Worm (Caenorhabditis elegans) whole organism, mixed stage, embryonic: ENCODE results near the gene cutl-4.

Source experiments
- M03D4.4 ChIP-seq: sonication (generic microtip); optimal IDR thresholded peaks from 2 replicates; lab custom pipeline; 2017; ENCODE audit warnings: mild to moderate bottlenecking, missing genetic modification characterization, missing compliant biosample characterization
- blmp-1 ChIP-seq: fragments of 150-350 bp; optimal IDR thresholded peaks from 2 replicates; lab custom pipeline; 2014; ENCODE audit warnings: missing biosample characterization, missing genetic modification characterization
- ceh-83 ChIP-seq: fragments of 200-800 bp; sonication (Bioruptor generic); optimal IDR thresholded peaks from 2 replicates; lab custom pipeline; 2018; ENCODE audit warnings: mild to moderate bottlenecking, missing genetic modification characterization, missing compliant biosample characterization
- cnd-1 ChIP-seq: fragments of 200-800 bp; sonication (Bioruptor generic); optimal IDR thresholded peaks from 2 replicates; lab custom pipeline; 2018; ENCODE audit warnings: mild to moderate bottlenecking, missing genetic modification characterization, missing compliant biosample characterization
- drap-1 ChIP-seq: fragments of 200-800 bp; sonication (Bioruptor generic); optimal IDR thresholded peaks from 3 replicates; lab custom pipeline; 2018; ENCODE audit warnings: mild to moderate bottlenecking, missing genetic modification characterization, missing compliant biosample characterization
- elt-3 ChIP-seq: fragments of 150-350 bp; optimal IDR thresholded peaks from 2 replicates; lab custom pipeline; 2014; ENCODE audit warnings: missing biosample characterization, missing genetic modification characterization
- ham-2 ChIP-seq: fragments of 200-800 bp; sonication (Bioruptor generic); optimal IDR thresholded peaks from 2 replicates; lab custom pipeline; 2018; ENCODE audit warnings: mild to moderate bottlenecking, missing genetic modification characterization, missing compliant biosample characterization
- hlh-1 ChIP-seq: fragments of 150-350 bp; optimal IDR thresholded peaks from 2 replicates; lab custom pipeline; 2014; ENCODE audit warnings: missing biosample characterization, missing genetic modification reagents, missing genetic modification characterization
- lin-13 ChIP-seq: fragments of 150-350 bp; optimal IDR thresholded peaks from 2 replicates; lab custom pipeline; 2014; ENCODE audit warnings: missing biosample characterization, missing genetic modification characterization
- lin-32 ChIP-seq: fragments of 200-800 bp; sonication (Bioruptor generic); optimal IDR thresholded peaks from 2 replicates; lab custom pipeline; 2018; ENCODE audit warnings: mild to moderate bottlenecking, missing genetic modification characterization, missing compliant biosample characterization
- lsy-2 ChIP-seq: fragments of 150-350 bp; optimal IDR thresholded peaks from 2 replicates; lab custom pipeline; 2014; ENCODE audit warnings: missing biosample characterization, missing genetic modification characterization
- mab-5 ChIP-seq: fragments of 150-350 bp; optimal IDR thresholded peaks from 2 replicates; lab custom pipeline; 2014; ENCODE audit warnings: missing biosample characterization, missing genetic modification characterization
- mep-1 ChIP-seq: fragments of 150-350 bp; optimal IDR thresholded peaks from 2 replicates; lab custom pipeline; 2017; ENCODE audit warnings: missing biosample characterization, missing genetic modification reagents, missing genetic modification characterization, inconsistent platforms
- mls-2 ChIP-seq: sonication (generic microtip); optimal IDR thresholded peaks from 2 replicates; lab custom pipeline; 2016; ENCODE audit warnings: mild to moderate bottlenecking, missing genetic modification characterization, moderate library complexity, missing compliant biosample characterization
- nhr-12 ChIP-seq: fragments of 150-350 bp; optimal IDR thresholded peaks from 2 replicates; lab custom pipeline; 2014; ENCODE audit warnings: missing biosample characterization, missing genetic modification characterization
- nhr-2 ChIP-seq: fragments of 150-350 bp; optimal IDR thresholded peaks from 2 replicates; lab custom pipeline; 2014; ENCODE audit warnings: missing biosample characterization, missing genetic modification characterization
- nhr-237 ChIP-seq: fragments of 150-350 bp; optimal IDR thresholded peaks from 2 replicates; lab custom pipeline; 2014; ENCODE audit warnings: missing biosample characterization, missing genetic modification characterization
- nhr-28 ChIP-seq: fragments of 150-350 bp; optimal IDR thresholded peaks from 2 replicates; lab custom pipeline; 2014; ENCODE audit warnings: missing biosample characterization, missing genetic modification characterization
- nhr-76 ChIP-seq: sonication (generic microtip); optimal IDR thresholded peaks from 2 replicates; lab custom pipeline; 2017; ENCODE audit warnings: missing biosample characterization, missing genetic modification characterization
- pha-4 ChIP-seq: fragments of 150-350 bp; optimal IDR thresholded peaks from 2 replicates; lab custom pipeline; 2018; ENCODE audit warnings: missing biosample characterization, missing genetic modification reagents, missing genetic modification characterization
- sem-2 ChIP-seq: fragments of 200-800 bp; sonication (Bioruptor generic); optimal IDR thresholded peaks from 2 replicates; lab custom pipeline; 2018; ENCODE audit warnings: mild to moderate bottlenecking, missing genetic modification characterization, missing compliant biosample characterization
- snpc-4 ChIP-seq: fragments of 150-350 bp; optimal IDR thresholded peaks from 2 replicates; lab custom pipeline; 2014; ENCODE audit warnings: missing biosample characterization, missing genetic modification characterization
- sptf-1 ChIP-seq: sonication (generic microtip); optimal IDR thresholded peaks from 2 replicates; lab custom pipeline; 2017; ENCODE audit warnings: mild to moderate bottlenecking, missing genetic modification characterization, moderate library complexity, missing compliant biosample characterization
- tbx-8 ChIP-seq: fragments of 200-800 bp; sonication (Bioruptor generic); optimal IDR thresholded peaks from 2 replicates; lab custom pipeline; 2018; ENCODE audit warnings: mild to moderate bottlenecking, missing genetic modification characterization, moderate library complexity, missing compliant biosample characterization
- unc-120 ChIP-seq: sonication (generic microtip); optimal IDR thresholded peaks from 2 replicates; lab custom pipeline; 2017; ENCODE audit warnings: missing genetic modification characterization, missing compliant biosample characterization; ENCODE audit not compliant: poor library complexity, severe bottlenecking
- unc-39 ChIP-seq: fragments of 150-350 bp; optimal IDR thresholded peaks from 2 replicates; lab custom pipeline; 2014; ENCODE audit warnings: missing biosample characterization, missing genetic modification characterization
- unc-62 ChIP-seq: fragments of 150-350 bp; optimal IDR thresholded peaks from 2 replicates; lab custom pipeline; 2014; ENCODE audit warnings: missing biosample characterization, missing genetic modification reagents, missing genetic modification characterization
- zip-8 ChIP-seq: fragments of 150-350 bp; optimal IDR thresholded peaks from 2 replicates; lab custom pipeline; 2014; ENCODE audit warnings: missing biosample characterization, missing genetic modification characterization
- ztf-11 ChIP-seq: fragments of 150-350 bp; optimal IDR thresholded peaks from 2 replicates; lab custom pipeline; 2014; ENCODE audit warnings: missing biosample characterization, missing genetic modification characterization

The cutl-4 gene

ce11 chrV:17721709-17722108, 18.0 kb downstream of the cutl-4 start:
- TF ChIP-seq ztf-11 (tag; lab: Kevin White, UChicago) (no peak), ham-2 (GFP tag; lab: Kevin White, UChicago) (no peak), tbx-8 (GFP tag; lab: Kevin White, UChicago) (no peak), lin-32 (GFP tag; lab: Kevin White, UChicago) (no peak), mls-2 (no peak), zip-8 (tag; lab: Kevin White, UChicago) (no peak), drap-1 (no peak), elt-3 (tag; lab: Kevin White, UChicago) (no peak), sptf-1 (tag; lab: Kevin White, UChicago) (no peak), lin-13 (no peak), nhr-2 (tag; lab: Kevin White, UChicago) (no peak), nhr-28 (no peak), nhr-12 (tag; lab: Kevin White, UChicago) (no peak)
- TF ChIP-seq, all 35 proteins: peak for 0

ce11 chrV:17718647-17719046, 21.1 kb downstream of the cutl-4 start, which contains the start of gene str-77:
Gene str-77, plus strand, starts transcription at chrV:17718947.
- TF ChIP-seq blmp-1 = no peak
- TF ChIP-seq ceh-83 (GFP tag; lab: Kevin White, UChicago) = no peak
- TF ChIP-seq zip-8 (tag; lab: Kevin White, UChicago) = no peak
- no peak for TF ChIP-seq hlh-1 (tag; lab: Kevin White, UChicago)
- no peak for TF ChIP-seq nhr-76
- no peak for TF ChIP-seq nhr-237
- no peak for TF ChIP-seq pha-4
- TF ChIP-seq, all 35 proteins: peak for 0

- TF ChIP-seq mep-1 (tag; lab: Kevin White, UChicago) (no peak), nhr-237 (no peak), zip-8 (tag; lab: Kevin White, UChicago) (no peak), nhr-28 (no peak), mab-5 (no peak), tbx-8 (GFP tag; lab: Kevin White, UChicago) (no peak), unc-39 (no peak), blmp-1 (no peak), snpc-4 (tag; lab: Kevin White, UChicago) (no peak)
- TF ChIP-seq, all 35 proteins: peak for 0
Measured at ce11 chrV:17714330-17714729, 25.4 kb downstream of the cutl-4 start, which contains the start of gene twk-33. Gene twk-33, minus strand, starts transcription at chrV:17714377.

ce11 chrV:17712349-17712748, 27.4 kb downstream of the cutl-4 start:
- TF ChIP-seq nhr-76 (no peak), ham-2 (GFP tag; lab: Kevin White, UChicago) (no peak), ztf-11 (tag; lab: Kevin White, UChicago) (no peak), mep-1 (tag; lab: Kevin White, UChicago) (no peak), tbx-8 (GFP tag; lab: Kevin White, UChicago) (no peak), pha-4 (no peak), nhr-12 (tag; lab: Kevin White, UChicago) (no peak), hlh-1 (tag; lab: Kevin White, UChicago) (no peak), sptf-1 (tag; lab: Kevin White, UChicago) (no peak), lin-32 (GFP tag; lab: Kevin White, UChicago) (no peak), nhr-28 (no peak), snpc-4 (tag; lab: Kevin White, UChicago) (no peak), M03D4.4 (no peak), ceh-83 (GFP tag; lab: Kevin White, UChicago) (no peak), nhr-2 (tag; lab: Kevin White, UChicago) (no peak), cnd-1 (no peak), blmp-1 (no peak), mls-2 (no peak), mab-5 (no peak)

- no peak for TF ChIP-seq nhr-12 (tag; lab: Kevin White, UChicago)
- no peak for TF ChIP-seq zip-8 (tag; lab: Kevin White, UChicago)
- TF ChIP-seq unc-120 (tag; lab: Kevin White, UChicago) = no peak
- no peak for TF ChIP-seq hlh-1 (tag; lab: Kevin White, UChicago)
- no peak for TF ChIP-seq lsy-2 (tag; lab: Kevin White, UChicago)
- TF ChIP-seq ham-2 (GFP tag; lab: Kevin White, UChicago) = no peak
- no peak for TF ChIP-seq mep-1 (tag; lab: Kevin White, UChicago)
- TF ChIP-seq nhr-76 = no peak
- TF ChIP-seq elt-3 (tag; lab: Kevin White, UChicago) = no peak
- no peak for TF ChIP-seq pha-4
- TF ChIP-seq sem-2 (GFP tag; lab: Kevin White, UChicago) = no peak
- TF ChIP-seq nhr-28 = no peak
- TF ChIP-seq blmp-1 = no peak
- TF ChIP-seq unc-62 (GFP tag; lab: Kevin White, UChicago) = no peak
- TF ChIP-seq, all 35 proteins: peak for 0
Measured at ce11 chrV:17707022-17707421, 32.7 kb downstream of the cutl-4 start, which contains the start of gene srh-31. Gene srh-31, plus strand, starts transcription at chrV:17707322.
